Fruit fly (Drosophila melanogaster) whole organism, embryonic: ENCODE measurements around the gene Alg2.

ENCODE experiments used
- Atf-2 ChIP-seq: fragments of 200-800 bp; sonication (Bioruptor generic); optimal IDR thresholded peaks from 2 replicates; lab custom pipeline; 2016; ENCODE audit warnings: missing biosample characterization, missing genetic modification characterization
- BEAF-32 ChIP-seq: fragments of 200-800 bp; sonication (Bioruptor generic); optimal IDR thresholded peaks from 3 replicates; lab custom pipeline; 2017; ENCODE audit warnings: missing biosample characterization, missing genetic modification characterization, mild to moderate bottlenecking, moderate library complexity, missing genetic modification reagents
- CG10147 ChIP-seq: fragments of 200-800 bp; sonication (Bioruptor generic); optimal IDR thresholded peaks from 2 replicates; lab custom pipeline; 2019; ENCODE audit warnings: missing biosample characterization, mild to moderate bottlenecking, missing genetic modification characterization, moderate library complexity
- CG10267 ChIP-seq: fragments of 200-800 bp; sonication (Bioruptor generic); optimal IDR thresholded peaks from 2 replicates; lab custom pipeline; 2018; ENCODE audit warnings: missing biosample characterization, mild to moderate bottlenecking, missing genetic modification characterization, moderate library complexity
- CG11247 ChIP-seq: fragments of 200-800 bp; sonication (Bioruptor generic); IDR thresholded peaks from 2 replicates; pipeline ENCODE4 v1.3.6; 2022; ENCODE audit warnings: missing biosample characterization, missing genetic modification characterization
- CG11696 ChIP-seq: fragments of 200-800 bp; sonication (Bioruptor generic); IDR thresholded peaks from 2 replicates; pipeline ENCODE4 v1.3.6; 2022; ENCODE audit warnings: missing biosample characterization, missing genetic modification characterization
- CG12744 ChIP-seq: fragments of 200-800 bp; sonication (Bioruptor generic); optimal IDR thresholded peaks from 2 replicates; lab custom pipeline; 2016; ENCODE audit warnings: missing biosample characterization, missing genetic modification characterization
- CG13296 ChIP-seq: fragments of 200-800 bp; sonication (Bioruptor generic); optimal IDR thresholded peaks from 3 replicates; lab custom pipeline; 2018; ENCODE audit warnings: missing biosample characterization, mild to moderate bottlenecking, missing genetic modification characterization
- CG14014 ChIP-seq: fragments of 200-800 bp; sonication (Bioruptor generic); IDR thresholded peaks from 2 replicates; pipeline ENCODE4 v1.3.6; 2022; ENCODE audit warnings: missing biosample characterization, missing genetic modification characterization
- CG15073 ChIP-seq: fragments of 200-800 bp; sonication (Bioruptor generic); optimal IDR thresholded peaks from 2 replicates; lab custom pipeline; 2016; ENCODE audit warnings: missing biosample characterization, missing genetic modification characterization
- CG1647 ChIP-seq: fragments of 200-800 bp; sonication (Bioruptor generic); optimal IDR thresholded peaks from 3 replicates; lab custom pipeline; 2016; ENCODE audit warnings: missing biosample characterization, missing genetic modification characterization
- CG2116 ChIP-seq: fragments of 200-800 bp; sonication (Bioruptor generic); optimal IDR thresholded peaks from 3 replicates; lab custom pipeline; 2018; ENCODE audit warnings: missing biosample characterization, mild to moderate bottlenecking, missing genetic modification characterization
- CG30403 ChIP-seq: fragments of 200-800 bp; sonication (Bioruptor generic); optimal IDR thresholded peaks from 3 replicates; lab custom pipeline; 2016; ENCODE audit warnings: missing biosample characterization, missing genetic modification characterization
- CG32767 ChIP-seq: fragments of 200-800 bp; sonication (Bioruptor generic); IDR thresholded peaks from 2 replicates; pipeline ENCODE4 v1.3.6; 2022; ENCODE audit warnings: missing biosample characterization, missing genetic modification characterization
- CG3726 ChIP-seq: fragments of 200-800 bp; sonication (Bioruptor generic); IDR thresholded peaks from 3 replicates; pipeline ENCODE4, ENCODE4 v1.3.6; 2022; ENCODE audit warnings: missing biosample characterization, missing genetic modification characterization
- CG3847 ChIP-seq: fragments of 200-800 bp; sonication (Bioruptor generic); IDR thresholded peaks from 2 replicates; pipeline ENCODE4 v1.3.6; 2022; ENCODE audit warnings: missing biosample characterization, missing genetic modification characterization
- CG3995 ChIP-seq: fragments of 200-800 bp; sonication (Bioruptor generic); optimal IDR thresholded peaks from 3 replicates; lab custom pipeline; 2016; ENCODE audit warnings: missing biosample characterization, missing genetic modification characterization
- CG4404 ChIP-seq: fragments of 200-800 bp; sonication (Bioruptor generic); IDR thresholded peaks from 2 replicates; pipeline ENCODE4 v1.3.6; 2022; ENCODE audit warnings: missing biosample characterization, missing genetic modification characterization
- CG7271 ChIP-seq: fragments of 200-800 bp; sonication (Bioruptor generic); optimal IDR thresholded peaks from 2 replicates; lab custom pipeline; 2018; ENCODE audit warnings: missing biosample characterization, mild to moderate bottlenecking, missing genetic modification characterization, moderate library complexity
- CG7745 ChIP-seq: fragments of 200-800 bp; sonication (Bioruptor generic); optimal IDR thresholded peaks from 2 replicates; lab custom pipeline; 2018; ENCODE audit warnings: missing biosample characterization, mild to moderate bottlenecking, missing genetic modification characterization, moderate library complexity
- CG7786 ChIP-seq: fragments of 200-800 bp; sonication (Bioruptor generic); optimal IDR thresholded peaks from 2 replicates; lab custom pipeline; 2016; ENCODE audit warnings: missing biosample characterization, missing genetic modification characterization
- CG7987 ChIP-seq: fragments of 200-800 bp; sonication (Bioruptor generic); optimal IDR thresholded peaks from 2 replicates; lab custom pipeline; 2018; ENCODE audit warnings: missing biosample characterization, mild to moderate bottlenecking, missing genetic modification characterization, moderate library complexity
- CTCF ChIP-seq: fragments of 200-800 bp; sonication (Bioruptor generic); optimal IDR thresholded peaks from 2 replicates; lab custom pipeline; 2017; ENCODE audit warnings: missing biosample characterization, mild to moderate bottlenecking, missing genetic modification characterization, moderate library complexity
- Doc3 ChIP-seq: fragments of 200-800 bp; sonication (Bioruptor generic); IDR thresholded peaks from 3 replicates; pipeline ENCODE4 v1.3.6; 2022; ENCODE audit warnings: missing biosample characterization, missing genetic modification characterization; ENCODE audit not compliant: partially characterized antibody
- Ets65A ChIP-seq: fragments of 200-800 bp; sonication (Bioruptor generic); peaks from one replicate; lab custom pipeline; 2016; ENCODE audit warnings: missing biosample characterization, missing genetic modification characterization
- Ets97D ChIP-seq: fragments of 200-800 bp; sonication (Bioruptor generic); optimal IDR thresholded peaks from 3 replicates; lab custom pipeline; 2016; ENCODE audit warnings: missing biosample characterization, missing genetic modification characterization
- Fer3 ChIP-seq: fragments of 200-800 bp; sonication (Bioruptor generic); optimal IDR thresholded peaks from 2 replicates; lab custom pipeline; 2018; ENCODE audit warnings: missing biosample characterization, mild to moderate bottlenecking, missing genetic modification characterization, moderate library complexity
- H15 ChIP-seq: fragments of 200-800 bp; sonication (Bioruptor generic); IDR thresholded peaks from 3 replicates; pipeline ENCODE4 v1.3.6; 2022; ENCODE audit warnings: missing biosample characterization, missing genetic modification characterization
- Mad ChIP-seq: fragments of 200-800 bp; sonication (Bioruptor generic); optimal IDR thresholded peaks from 2 replicates; lab custom pipeline; 2016; ENCODE audit warnings: missing biosample characterization, missing genetic modification characterization
- NFAT ChIP-seq: fragments of 200-800 bp; sonication (Bioruptor generic); IDR thresholded peaks from 2 replicates; pipeline ENCODE4 v1.3.6; 2022; ENCODE audit warnings: missing biosample characterization, missing genetic modification characterization
- Nf-YB ChIP-seq: fragments of 200-800 bp; sonication (Bioruptor generic); optimal IDR thresholded peaks from 3 replicates; lab custom pipeline; 2019; ENCODE audit warnings: missing biosample characterization, mild to moderate bottlenecking, missing genetic modification characterization, moderate library complexity
- Pdp1 ChIP-seq, 2 experiments: fragments of 200-800 bp; sonication (Bioruptor generic); optimal IDR thresholded peaks; 3 replicates each; lab custom pipeline; 2016; ENCODE audit warnings: missing biosample characterization in 2 of 2, missing genetic modification characterization in 2 of 2, mild to moderate bottlenecking in 1 of 2, moderate library complexity in 1 of 2
- Sox102F ChIP-seq: fragments of 200-800 bp; sonication (Bioruptor generic); optimal IDR thresholded peaks from 2 replicates; lab custom pipeline; 2018; ENCODE audit warnings: missing biosample characterization, mild to moderate bottlenecking, missing genetic modification characterization, moderate library complexity
- Sry-β ChIP-seq: fragments of 200-800 bp; sonication (Bioruptor generic); optimal IDR thresholded peaks from 2 replicates; lab custom pipeline; 2018; ENCODE audit warnings: missing biosample characterization, mild to moderate bottlenecking, missing genetic modification characterization, moderate library complexity
- bcd ChIP-seq: fragments of 200-800 bp; sonication (Bioruptor generic); optimal IDR thresholded peaks from 2 replicates; lab custom pipeline; 2017; ENCODE audit warnings: missing biosample characterization, mild to moderate bottlenecking, missing genetic modification characterization
- bigmax ChIP-seq: fragments of 200-800 bp; sonication (Bioruptor generic); optimal IDR thresholded peaks from 2 replicates; lab custom pipeline; 2018; ENCODE audit warnings: missing biosample characterization, mild to moderate bottlenecking, missing genetic modification characterization
- btn ChIP-seq: fragments of 200-800 bp; sonication (Bioruptor generic); optimal IDR thresholded peaks from 2 replicates; lab custom pipeline; 2016; ENCODE audit warnings: missing biosample characterization, missing genetic modification characterization
- ci ChIP-seq: fragments of 200-800 bp; sonication (Bioruptor generic); IDR thresholded peaks from 3 replicates; pipeline ENCODE4 v1.3.6; 2022; ENCODE audit warnings: missing biosample characterization, missing genetic modification characterization
- crp ChIP-seq, 2 experiments: fragments of 200-800 bp; sonication (Bioruptor generic); optimal IDR thresholded peaks; 2 replicates in 1 of 2; 3 replicates in 1 of 2; lab custom pipeline; 2017; ENCODE audit warnings: missing biosample characterization in 2 of 2, missing genetic modification characterization in 2 of 2, mild to moderate bottlenecking in 1 of 2, moderate library complexity in 1 of 2
- dm ChIP-seq: fragments of 200-800 bp; sonication (Bioruptor generic); optimal IDR thresholded peaks from 3 replicates; lab custom pipeline; 2016; ENCODE audit warnings: missing biosample characterization, missing genetic modification characterization
- exex ChIP-seq: fragments of 200-800 bp; sonication (Bioruptor generic); optimal IDR thresholded peaks from 4 replicates; lab custom pipeline; 2018; ENCODE audit warnings: missing biosample characterization, mild to moderate bottlenecking, missing genetic modification characterization, moderate library complexity
- jing ChIP-seq: fragments of 200-800 bp; sonication (Bioruptor generic); optimal IDR thresholded peaks from 2 replicates; lab custom pipeline; 2018; ENCODE audit warnings: missing biosample characterization, mild to moderate bottlenecking, missing genetic modification characterization
- lbe ChIP-seq: fragments of 200-800 bp; sonication (Bioruptor generic); optimal IDR thresholded peaks from 2 replicates; lab custom pipeline; 2016; ENCODE audit warnings: missing biosample characterization, mild to moderate bottlenecking, missing genetic modification characterization
- nerfin-1 ChIP-seq: fragments of 200-800 bp; sonication (Bioruptor generic); optimal IDR thresholded peaks from 3 replicates; lab custom pipeline; 2019; ENCODE audit warnings: missing biosample characterization, mild to moderate bottlenecking, missing genetic modification characterization, moderate library complexity
- slbo ChIP-seq: fragments of 200-800 bp; sonication (Bioruptor generic); IDR thresholded peaks from 2 replicates; pipeline ENCODE4 v1.3.6; 2022; ENCODE audit warnings: missing biosample characterization, missing genetic modification characterization
- slou ChIP-seq: fragments of 200-800 bp; sonication (Bioruptor generic); optimal IDR thresholded peaks from 3 replicates; lab custom pipeline; 2016; ENCODE audit warnings: missing biosample characterization, missing genetic modification characterization
- sob ChIP-seq: fragments of 200-800 bp; sonication (Bioruptor generic); IDR thresholded peaks from 2 replicates; pipeline ENCODE4 v1.3.6; 2022; ENCODE audit warnings: missing biosample characterization, missing genetic modification characterization
- tll ChIP-seq, 2 experiments: fragments of 200-800 bp in 1 of 2; fragments of >200 bp in 1 of 2; sonication (Bioruptor generic) in 1 of 2; optimal IDR thresholded peaks; 2 replicates each; lab custom pipeline; 2017 to 2019; ENCODE audit warnings: missing biosample characterization in 2 of 2, missing genetic modification characterization in 2 of 2, mild to moderate bottlenecking in 1 of 2, moderate library complexity in 1 of 2
- wdn ChIP-seq: fragments of 200-800 bp; sonication (Bioruptor generic); IDR thresholded peaks from 2 replicates; pipeline ENCODE4 v1.3.6; 2022; ENCODE audit warnings: missing biosample characterization, missing genetic modification characterization
- wek ChIP-seq: fragments of 200-800 bp; sonication (Bioruptor generic); optimal IDR thresholded peaks from 3 replicates; lab custom pipeline; 2018; ENCODE audit warnings: missing biosample characterization, mild to moderate bottlenecking, missing genetic modification characterization, moderate library complexity
- zf30C ChIP-seq: fragments of 200-800 bp; sonication (Bioruptor generic); optimal IDR thresholded peaks from 3 replicates; lab custom pipeline; 2018; ENCODE audit warnings: missing biosample characterization, mild to moderate bottlenecking, missing genetic modification characterization

Alg2 gene

DNA sequence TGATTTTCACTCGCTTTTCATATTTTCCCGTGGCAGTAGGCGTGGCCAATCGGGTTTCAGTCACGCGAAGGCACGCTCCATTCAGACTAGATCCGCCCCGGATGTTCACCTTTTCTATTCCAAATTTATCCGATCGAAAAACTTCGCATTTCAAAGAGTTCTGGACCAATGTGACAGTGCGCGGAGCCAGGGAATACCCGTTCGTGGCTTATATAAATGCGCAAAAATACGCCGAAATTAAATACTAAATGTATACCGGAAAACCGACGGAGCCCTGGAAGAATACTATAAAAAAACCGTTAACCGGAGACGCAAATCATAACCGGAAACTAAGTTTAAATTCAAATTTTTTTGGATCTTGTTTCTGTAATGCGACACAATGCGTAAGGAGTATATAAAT, 16.1 kb upstream of the Alg2 start, which contains the start of gene promL (continued):
- TF ChIP-seq NFAT (GFP tag; lab: Robert Waterston, UW), result 0 out of 2 replicates have a peak, but pooled peaks have one; percentile 5
- TF ChIP-seq wdn (GFP tag; lab: Robert Waterston, UW), result peak; percentile 15; the same call in 1 of the 2 replicates
- peak; percentile 47 for TF ChIP-seq BEAF-32 (GFP tag; lab: Kevin White, UChicago)
- TF ChIP-seq CG11696 (GFP tag; lab: Robert Waterston, UW), result no peak
- TF ChIP-seq ci (GFP tag; lab: Robert Waterston, UW), result peak; percentile 89
- TF ChIP-seq Ets65A (GFP tag; lab: Kevin White, UChicago), result peak; percentile 97
- TF ChIP-seq CG11247 (GFP tag; lab: Robert Waterston, UW), result 0 out of 2 replicates have a peak, but pooled peaks have one; percentile 24
- TF ChIP-seq CG4404 (GFP tag; lab: Robert Waterston, UW), result no peak
- TF ChIP-seq Pdp1 (GFP tag; optimal IDR thresholded peaks at IDR 0.05; lab: Kevin White, UChicago), result peak; percentile 32 to 86
- peak; percentile 64 for TF ChIP-seq CG10147
- peak; percentile 53 for TF ChIP-seq Fer3 (tag; lab: Kevin White, UChicago)
- no peak for TF ChIP-seq CG7745 (tag; lab: Kevin White, UChicago)
- peak; percentile 79 for TF ChIP-seq bcd (GFP tag; lab: Kevin White, UChicago)
- no peak for TF ChIP-seq Sry-β (GFP tag; lab: Kevin White, UChicago)
- peak; percentile 66 for TF ChIP-seq Mad (GFP tag; lab: Kevin White, UChicago)
- TF ChIP-seq H15, result no peak
- peak; percentile 27 for TF ChIP-seq CG7786 (GFP tag; lab: Kevin White, UChicago)
- peak; percentile 22 for TF ChIP-seq CG3995
- peak; percentile 57 for TF ChIP-seq nerfin-1
- TF ChIP-seq CG32767, result peak; percentile 38; the same call in 1 of the 2 replicates
- TF ChIP-seq Sox102F, result no peak
- no peak for TF ChIP-seq CG1647 (GFP tag; lab: Kevin White, UChicago)
- TF ChIP-seq Atf-2 (GFP tag; lab: Kevin White, UChicago), result peak; percentile 16
- peak; percentile 16 for TF ChIP-seq btn
- TF ChIP-seq dm (GFP tag; lab: Kevin White, UChicago), result peak; percentile 53
- TF ChIP-seq CG14014, result peak; percentile 33; the same call in 1 of the 2 replicates
- TF ChIP-seq tll (GFP tag; optimal IDR thresholded peaks at IDR 0.05; lab: Kevin White, UChicago), result no peak
- TF ChIP-seq crp (GFP tag; optimal IDR thresholded peaks at IDR 0.05; lab: Kevin White, UChicago), result peak in 1 of 2 experiments; percentile 30
- TF ChIP-seq bigmax (GFP tag; lab: Kevin White, UChicago), result peak; percentile 2
- no peak for TF ChIP-seq jing (GFP tag; lab: Kevin White, UChicago)
- peak; percentile 48 for TF ChIP-seq CG12744 (GFP tag; lab: Kevin White, UChicago)
- peak; percentile 98 for TF ChIP-seq Ets97D (GFP tag; lab: Kevin White, UChicago)
- no peak for TF ChIP-seq Doc3
- no peak for TF ChIP-seq slou (GFP tag; lab: Kevin White, UChicago)
- TF ChIP-seq CG7987 (GFP tag; lab: Kevin White, UChicago), result peak; percentile 84
- peak; percentile 76 for TF ChIP-seq CG2116 (GFP tag; lab: Kevin White, UChicago)
- TF ChIP-seq sob (GFP tag; lab: Robert Waterston, UW), result peak; percentile 47; the same call in 1 of the 2 replicates
- TF ChIP-seq CG15073 (GFP tag; lab: Kevin White, UChicago), result no peak
- TF ChIP-seq zf30C, result peak; percentile 23
- peak; percentile 54 for TF ChIP-seq wek (GFP tag; lab: Kevin White, UChicago)
- TF ChIP-seq CG3726 (GFP tag; lab: Robert Waterston, UW), result no peak
- TF ChIP-seq CTCF (GFP tag; lab: Kevin White, UChicago), result peak; percentile 47
- TF ChIP-seq CG13296 (GFP tag; lab: Kevin White, UChicago), result peak; percentile 76
- TF ChIP-seq CG3847 (GFP tag; lab: Robert Waterston, UW), result 0 out of 2 replicates have a peak, but pooled peaks have one; percentile 28
- no peak for TF ChIP-seq slbo (GFP tag; lab: Robert Waterston, UW)
- TF ChIP-seq Nf-YB, result peak; percentile 58
- TF ChIP-seq lbe (GFP tag; lab: Kevin White, UChicago), result peak; percentile 54
- TF ChIP-seq exex (tag; lab: Kevin White, UChicago), result no peak
- peak; percentile 69 for TF ChIP-seq CG10267
- peak; percentile 49 for TF ChIP-seq CG30403 (GFP tag; lab: Kevin White, UChicago)
- TF ChIP-seq CG7271 (tag; lab: Kevin White, UChicago), result peak; percentile 26
